Worm (Caenorhabditis elegans) whole organism, L1 larva: ENCODE data around the gene cyp-35B3.

Source experiments
- C16A3.4 ChIP-seq: fragments of 150-350 bp; optimal IDR thresholded peaks from 2 replicates; lab custom pipeline; 2014; ENCODE audit warnings: missing biosample characterization, missing genetic modification characterization
- C34B4.2 ChIP-seq: sonication (generic microtip); optimal IDR thresholded peaks from 2 replicates; lab custom pipeline; 2017; ENCODE audit warnings: mild to moderate bottlenecking, missing genetic modification characterization, missing compliant biosample characterization
- F16B12.6 ChIP-seq: fragments of 150-350 bp; optimal IDR thresholded peaks from 2 replicates; lab custom pipeline; 2014; ENCODE audit warnings: missing biosample characterization, missing genetic modification characterization
- Y116A8C.19 ChIP-seq: sonication (generic microtip); optimal IDR thresholded peaks from 2 replicates; lab custom pipeline; 2016; ENCODE audit warnings: missing compliant biosample characterization, missing genetic modification characterization, borderline replicate concordance
- aly-2 ChIP-seq: fragments of 150-350 bp; optimal IDR thresholded peaks from 2 replicates; lab custom pipeline; 2014; ENCODE audit warnings: missing biosample characterization, missing genetic modification characterization
- ceh-63 ChIP-seq: fragments of 200-800 bp; sonication (Bioruptor generic); optimal IDR thresholded peaks from 2 replicates; lab custom pipeline; 2018; ENCODE audit warnings: mild to moderate bottlenecking, missing genetic modification characterization, missing compliant biosample characterization
- ceh-82 ChIP-seq, 3 experiments: fragments of 150-350 bp in 1 of 3; sonication (generic microtip) in 2 of 3; optimal IDR thresholded peaks; 2 replicates each; lab custom pipeline; 2014 to 2017; ENCODE audit warnings: missing biosample characterization in 3 of 3, missing genetic modification characterization in 3 of 3
- ceh-88 ChIP-seq: fragments of 200-800 bp; sonication (Bioruptor generic); IDR thresholded peaks from 2 replicates; pipeline ENCODE4 v1.3.6; 2022; ENCODE audit warnings: missing genetic modification characterization, missing compliant biosample characterization
- ceh-90 ChIP-seq: sonication (generic microtip); optimal IDR thresholded peaks from 2 replicates; lab custom pipeline; 2016; ENCODE audit warnings: missing genetic modification characterization, missing compliant biosample characterization
- ces-1 ChIP-seq: fragments of 150-350 bp; optimal IDR thresholded peaks from 2 replicates; lab custom pipeline; 2014; ENCODE audit warnings: missing biosample characterization, missing genetic modification reagents, missing genetic modification characterization
- efl-1 ChIP-seq, 4 experiments: fragments of 150-350 bp; optimal IDR thresholded peaks in 3 of 4; peaks in 1 of 4; 1 replicate in 1 of 4; 2 replicates in 3 of 4; lab custom pipeline; 2014; ENCODE audit warnings: missing biosample characterization in 2 of 4, missing genetic modification characterization in 2 of 4, missing genetic modification reagents in 2 of 4
- efl-3 ChIP-seq: fragments of 200-800 bp; sonication (Bioruptor generic); optimal IDR thresholded peaks from 2 replicates; lab custom pipeline; 2018; ENCODE audit warnings: mild to moderate bottlenecking, missing genetic modification characterization, missing compliant biosample characterization
- egl-27 ChIP-seq, 2 experiments: fragments of 150-350 bp in 1 of 2; sonication (generic microtip); optimal IDR thresholded peaks; 3 replicates each; lab custom pipeline; 2017 to 2018; ENCODE audit warnings: missing biosample characterization in 2 of 2, missing genetic modification characterization in 2 of 2, missing genetic modification reagents in 2 of 2
- elt-2 ChIP-seq: sonication (generic microtip); optimal IDR thresholded peaks from 2 replicates; lab custom pipeline; 2016; ENCODE audit warnings: missing genetic modification characterization, mild to moderate bottlenecking, inconsistent platforms, missing compliant biosample characterization, missing genetic modification reagents
- elt-3 ChIP-seq, 6 experiments: fragments of 150-350 bp in 1 of 6; sonication (generic microtip); optimal IDR thresholded peaks; 2 replicates each; lab custom pipeline; 2017 to 2018; ENCODE audit warnings: missing biosample characterization in 6 of 6, missing genetic modification characterization in 6 of 6, inconsistent platforms in 1 of 6
- fkh-10 ChIP-seq: sonication (generic microtip); optimal IDR thresholded peaks from 2 replicates; lab custom pipeline; 2017; ENCODE audit warnings: missing biosample characterization, missing genetic modification reagents, missing genetic modification characterization
- fkh-4 ChIP-seq: sonication (generic microtip); optimal IDR thresholded peaks from 2 replicates; lab custom pipeline; 2016; ENCODE audit warnings: missing compliant biosample characterization, missing genetic modification characterization, borderline replicate concordance
- fos-1 ChIP-seq: fragments of 150-350 bp; optimal IDR thresholded peaks from 2 replicates; lab custom pipeline; 2014; ENCODE audit warnings: missing biosample characterization, missing genetic modification characterization
- grh-1 ChIP-seq: fragments of 200-800 bp; sonication (Bioruptor generic); IDR thresholded peaks from 2 replicates; pipeline ENCODE4 v1.3.6; 2022; ENCODE audit warnings: missing genetic modification reagents, missing genetic modification characterization, missing compliant biosample characterization
- hlh-17 ChIP-seq: fragments of 200-800 bp; sonication (Bioruptor generic); optimal IDR thresholded peaks from 2 replicates; lab custom pipeline; 2018; ENCODE audit warnings: missing genetic modification characterization, mild to moderate bottlenecking, missing compliant biosample characterization, moderate library complexity, borderline replicate concordance
- hlh-4 ChIP-seq: sonication (generic microtip); optimal IDR thresholded peaks from 2 replicates; lab custom pipeline; 2016; ENCODE audit warnings: mild to moderate bottlenecking, missing genetic modification characterization, missing compliant biosample characterization
- irx-1 ChIP-seq: sonication (generic microtip); optimal IDR thresholded peaks from 2 replicates; lab custom pipeline; 2016; ENCODE audit warnings: missing genetic modification characterization, missing compliant biosample characterization
- jun-1 ChIP-seq: fragments of 150-350 bp; optimal IDR thresholded peaks from 2 replicates; lab custom pipeline; 2014; ENCODE audit warnings: missing biosample characterization, missing genetic modification reagents, missing genetic modification characterization
- lin-13 ChIP-seq: fragments of 150-350 bp; optimal IDR thresholded peaks from 2 replicates; lab custom pipeline; 2014; ENCODE audit warnings: missing biosample characterization, missing genetic modification reagents, missing genetic modification characterization
- lin-15B ChIP-seq: fragments of 150-350 bp; sonication (generic microtip); optimal IDR thresholded peaks from 3 replicates; lab custom pipeline; 2014; ENCODE audit warnings: missing biosample characterization, missing genetic modification characterization
- mef-2 ChIP-seq: fragments of 150-350 bp; optimal IDR thresholded peaks from 2 replicates; lab custom pipeline; 2014; ENCODE audit warnings: missing biosample characterization, missing genetic modification characterization
- mep-1 ChIP-seq: fragments of 150-350 bp; optimal IDR thresholded peaks from 2 replicates; lab custom pipeline; 2014; ENCODE audit warnings: missing biosample characterization, missing genetic modification characterization
- nhr-19 ChIP-seq: fragments of 200-800 bp; sonication (Bioruptor generic); conservative IDR thresholded peaks from 2 replicates; pipeline ENCODE4 v1.3.6; 2022; ENCODE audit warnings: missing genetic modification characterization, missing compliant biosample characterization
- nhr-237 ChIP-seq: fragments of 150-350 bp; optimal IDR thresholded peaks from 2 replicates; lab custom pipeline; 2014; ENCODE audit warnings: missing biosample characterization, missing genetic modification characterization
- nhr-28 ChIP-seq: fragments of 150-350 bp; optimal IDR thresholded peaks from 2 replicates; lab custom pipeline; 2014; ENCODE audit warnings: missing biosample characterization, missing genetic modification characterization
- nhr-47 ChIP-seq: sonication (generic microtip); optimal IDR thresholded peaks from 2 replicates; lab custom pipeline; 2016; ENCODE audit warnings: mild to moderate bottlenecking, missing genetic modification characterization, moderate library complexity, missing compliant biosample characterization
- nhr-71 ChIP-seq: sonication (generic microtip); optimal IDR thresholded peaks from 2 replicates; lab custom pipeline; 2016; ENCODE audit warnings: mild to moderate bottlenecking, missing genetic modification characterization, moderate library complexity, missing compliant biosample characterization
- nhr-76 ChIP-seq: sonication (generic microtip); optimal IDR thresholded peaks from 2 replicates; lab custom pipeline; 2017; ENCODE audit warnings: missing biosample characterization, missing genetic modification characterization
- nhr-85 ChIP-seq: sonication (generic microtip); peaks from one replicate; lab custom pipeline; 2016; ENCODE audit warnings: missing genetic modification characterization, inconsistent platforms, missing compliant biosample characterization
- snpc-4 ChIP-seq: fragments of 150-350 bp; optimal IDR thresholded peaks from 2 replicates; lab custom pipeline; 2014; ENCODE audit warnings: missing biosample characterization, missing genetic modification characterization
- snu-23 ChIP-seq: sonication (generic microtip); optimal IDR thresholded peaks from 2 replicates; lab custom pipeline; 2016; ENCODE audit warnings: missing genetic modification characterization, missing compliant biosample characterization
- sox-4 ChIP-seq: sonication (generic microtip); optimal IDR thresholded peaks from 2 replicates; lab custom pipeline; 2016; ENCODE audit warnings: missing genetic modification characterization, missing compliant biosample characterization
- tbx-2 ChIP-seq: sonication (generic microtip); optimal IDR thresholded peaks from 2 replicates; lab custom pipeline; 2016; ENCODE audit warnings: missing genetic modification characterization, missing compliant biosample characterization
- tlp-1 ChIP-seq: fragments of 150-350 bp; optimal IDR thresholded peaks from 2 replicates; lab custom pipeline; 2014; ENCODE audit warnings: missing biosample characterization, missing genetic modification characterization
- vab-15 ChIP-seq: sonication (generic microtip); optimal IDR thresholded peaks from 2 replicates; lab custom pipeline; 2017; ENCODE audit warnings: missing genotype, mild to moderate bottlenecking, missing genetic modification characterization, missing compliant biosample characterization
- zag-1 ChIP-seq: fragments of 150-350 bp; optimal IDR thresholded peaks from 2 replicates; lab custom pipeline; 2014; ENCODE audit warnings: missing biosample characterization, missing genetic modification characterization
- ztf-11 ChIP-seq, 2 experiments: sonication (generic microtip); optimal IDR thresholded peaks; 2 replicates each; lab custom pipeline; 2016 to 2017; ENCODE audit warnings: missing genetic modification characterization in 2 of 2, missing biosample characterization in 1 of 2, missing compliant biosample characterization in 1 of 2
- ztf-4 ChIP-seq: fragments of 150-350 bp; optimal IDR thresholded peaks from 2 replicates; lab custom pipeline; 2014; ENCODE audit warnings: missing biosample characterization, missing genetic modification characterization

The cyp-35B3 gene

DNA sequence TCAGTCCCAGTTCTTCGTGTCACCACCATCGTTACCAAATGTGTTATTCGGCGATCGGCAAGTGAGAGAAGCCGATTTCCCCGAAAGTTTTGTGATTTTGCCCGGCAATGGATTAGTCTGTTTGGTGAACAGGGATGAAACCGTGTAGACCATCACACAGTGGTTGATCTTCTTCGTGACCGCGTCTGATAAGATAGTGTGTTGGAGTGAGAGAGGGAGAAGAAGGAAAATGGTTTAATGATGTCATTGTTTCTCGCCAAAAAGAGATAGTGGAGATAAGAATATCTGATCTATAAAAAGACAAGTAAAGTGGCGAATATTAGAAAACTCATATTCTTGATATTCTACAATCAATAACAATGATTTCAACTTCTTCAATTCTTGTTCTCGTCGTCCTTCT is 34.7 kb downstream of the cyp-35B3 start, which contains the start of gene nlp-31 (continued):
- TF ChIP-seq tbx-2 (tag; lab: Kevin White, UChicago), result peak; percentile 27
- no peak for TF ChIP-seq snpc-4
- no peak for TF ChIP-seq ceh-82 (tag; optimal IDR thresholded peaks at IDR 0.05; lab: Kevin White, UChicago)
- peak; percentile 23 for TF ChIP-seq jun-1
- TF ChIP-seq ces-1 (GFP tag; lab: Kevin White, UChicago), result no peak
- no peak for TF ChIP-seq fkh-10
- TF ChIP-seq snu-23 (GFP tag; lab: Kevin White, UChicago), result peak; percentile 27
- peak; percentile 27 for TF ChIP-seq ztf-4 (tag; lab: Kevin White, UChicago)
- no peak for TF ChIP-seq C34B4.2 (tag; lab: Kevin White, UChicago)
- no peak for TF ChIP-seq efl-1 (optimal IDR thresholded peaks at IDR 0.05; lab: Kevin White, UChicago)
- TF ChIP-seq efl-1 (GFP tag; optimal IDR thresholded peaks at IDR 0.05 in 1 of 2; lab: Kevin White, UChicago), result no peak
- TF ChIP-seq lin-13 (GFP tag; lab: Kevin White, UChicago), result no peak
- TF ChIP-seq nhr-71, result peak; percentile 80
- no peak for TF ChIP-seq hlh-17 (GFP tag; lab: Kevin White, UChicago)
- TF ChIP-seq C16A3.4 (tag; lab: Kevin White, UChicago), result no peak
- no peak for TF ChIP-seq nhr-28
- TF ChIP-seq fkh-4, result no peak
- TF ChIP-seq nhr-76 (tag; lab: Kevin White, UChicago), result no peak
- no peak for TF ChIP-seq irx-1 (tag; lab: Kevin White, UChicago)
- TF ChIP-seq grh-1 (GFP tag; lab: Robert Waterston, UW), result no peak
- TF ChIP-seq elt-3 (tag; optimal IDR thresholded peaks at IDR 0.05; lab: Kevin White, UChicago), result peak; percentile 64 to 97 (median 96)
- no peak for TF ChIP-seq ceh-88 (GFP tag; lab: Robert Waterston, UW)
- TF ChIP-seq vab-15 (tag; lab: Kevin White, UChicago), result no peak
- no peak for TF ChIP-seq zag-1 (tag; lab: Kevin White, UChicago)
- TF ChIP-seq sox-4 (tag; lab: Kevin White, UChicago), result no peak
- TF ChIP-seq nhr-47 (tag; lab: Kevin White, UChicago), result no peak
- TF ChIP-seq ztf-11 (tag; optimal IDR thresholded peaks at IDR 0.05; lab: Kevin White, UChicago), result no peak
- TF ChIP-seq efl-3 (GFP tag; lab: Kevin White, UChicago), result no peak
- peak; percentile 12 for TF ChIP-seq nhr-237 (tag; lab: Kevin White, UChicago)
- no peak for TF ChIP-seq ceh-90
- no peak for TF ChIP-seq egl-27 (tag; optimal IDR thresholded peaks at IDR 0.05; lab: Kevin White, UChicago)

DNA sequence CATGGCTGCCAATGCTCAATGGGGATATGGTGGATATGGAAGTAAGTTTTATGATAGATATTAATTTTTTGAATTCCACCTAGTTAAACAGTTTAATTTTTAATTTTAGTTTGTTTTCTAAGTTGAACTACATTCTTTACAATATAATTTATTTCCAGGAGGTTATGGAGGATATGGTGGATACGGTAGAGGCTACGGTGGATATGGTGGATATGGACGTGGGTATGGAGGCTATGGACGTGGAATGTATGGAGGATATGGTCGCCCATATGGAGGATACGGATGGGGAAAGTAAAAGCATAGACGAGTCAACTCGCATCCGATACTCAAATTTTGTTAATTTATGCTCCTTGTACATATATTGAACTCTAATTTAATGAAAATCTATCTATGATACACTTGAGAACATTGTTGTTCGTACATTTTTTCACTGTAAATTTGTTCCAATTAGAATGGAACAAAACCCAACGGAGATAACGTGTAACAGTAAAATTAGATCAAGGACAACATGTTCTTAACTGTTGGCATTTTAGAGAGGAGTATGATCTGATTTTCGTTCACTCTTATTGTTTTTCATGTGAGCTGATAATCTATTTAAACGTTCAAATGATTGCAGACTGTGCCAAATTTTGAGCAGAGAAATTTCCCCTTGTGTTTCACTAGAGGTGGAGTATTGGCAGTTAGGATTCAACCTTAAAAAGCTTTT is 35.2 kb downstream of the cyp-35B3 start:
- TF ChIP-seq elt-2 (no peak), tbx-2 (tag; lab: Kevin White, UChicago) (no peak), lin-15B (no peak), ces-1 (GFP tag; lab: Kevin White, UChicago) (no peak), aly-2 (tag; lab: Kevin White, UChicago) (no peak), fos-1 (tag; lab: Kevin White, UChicago) (no peak), sox-4 (tag; lab: Kevin White, UChicago) (no peak), hlh-4 (tag; lab: Kevin White, UChicago) (no peak), ceh-63 (GFP tag; lab: Kevin White, UChicago) (no peak), F16B12.6 (tag; lab: Kevin White, UChicago) (no peak), mef-2 (tag; lab: Kevin White, UChicago) (no peak), nhr-71 (no peak)

DNA sequence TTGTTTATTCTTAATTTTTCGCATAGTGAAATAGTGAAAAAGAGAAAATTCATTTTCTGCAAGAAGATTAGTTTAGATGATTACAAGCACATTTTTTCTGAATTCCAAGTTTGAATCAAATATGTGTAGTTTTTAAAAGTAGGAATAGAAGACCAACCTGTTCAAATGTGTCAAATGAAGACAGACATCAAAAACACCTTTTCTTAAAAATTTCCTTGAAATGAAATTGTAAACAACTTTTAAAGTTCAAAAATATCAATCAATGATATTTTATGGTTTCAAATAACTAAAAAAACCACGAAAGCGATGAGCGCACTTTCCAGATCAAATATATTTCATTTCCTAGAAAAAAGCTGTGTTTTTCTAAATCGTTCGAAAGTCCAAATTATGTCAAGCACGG is 36.5 kb downstream of the cyp-35B3 start, which contains the start of gene nlp-30:
Gene nlp-30, plus strand, starts transcription at position 301 of the 400 bp plus-strand sequence.
- TF ChIP-seq mep-1 (tag; lab: Kevin White, UChicago), result no peak
- TF ChIP-seq nhr-19, result no peak
- no peak for TF ChIP-seq C16A3.4 (tag; lab: Kevin White, UChicago)
- TF ChIP-seq nhr-85, result no peak
- no peak for TF ChIP-seq Y116A8C.19 (tag; lab: Kevin White, UChicago)
- no peak for TF ChIP-seq tlp-1 (tag; lab: Kevin White, UChicago)
- no peak for TF ChIP-seq zag-1 (tag; lab: Kevin White, UChicago)
- TF ChIP-seq fkh-10, result no peak
- no peak for TF ChIP-seq efl-1 (optimal IDR thresholded peaks at IDR 0.05; lab: Kevin White, UChicago)
- no peak for TF ChIP-seq efl-1 (GFP tag; optimal IDR thresholded peaks at IDR 0.05 in 1 of 2; lab: Kevin White, UChicago)
- no peak for TF ChIP-seq nhr-71
- TF ChIP-seq, all 84 proteins: peak for 0
